Worm (Caenorhabditis elegans) whole organism, late embryonic: Measurements from ENCODE around the gene T27D12.1.

Experiments
- T23F11.4 ChIP-seq: fragments of 200-800 bp; sonication (Bioruptor generic); optimal IDR thresholded peaks from 2 replicates; lab custom pipeline; 2018; ENCODE audit warnings: mild to moderate bottlenecking, missing genetic modification characterization, missing compliant biosample characterization
- ama-1 ChIP-seq: fragments of 150-350 bp; optimal IDR thresholded peaks from 2 replicates; lab custom pipeline; 2014
- ceh-45 ChIP-seq: fragments of 200-800 bp; sonication (Bioruptor generic); IDR thresholded peaks from 2 replicates; pipeline ENCODE4 v1.3.6; 2022; ENCODE audit warnings: missing genetic modification reagents, missing genetic modification characterization, missing compliant biosample characterization
- eyg-1 ChIP-seq: sonication (generic microtip); optimal IDR thresholded peaks from 2 replicates; lab custom pipeline; 2016; ENCODE audit warnings: missing genotype, missing genetic modification characterization, missing compliant biosample characterization
- hlh-13 ChIP-seq: fragments of 200-800 bp; sonication (Bioruptor generic); optimal IDR thresholded peaks from 2 replicates; lab custom pipeline; 2018; ENCODE audit warnings: mild to moderate bottlenecking, missing genetic modification characterization, missing compliant biosample characterization
- lim-6 ChIP-seq: sonication (generic microtip); optimal IDR thresholded peaks from 2 replicates; lab custom pipeline; 2016; ENCODE audit warnings: missing genetic modification characterization, missing compliant biosample characterization
- pat-9 ChIP-seq: fragments of 200-800 bp; sonication (Bioruptor generic); optimal IDR thresholded peaks from 2 replicates; lab custom pipeline; 2018; ENCODE audit warnings: mild to moderate bottlenecking, missing genetic modification characterization, moderate library complexity, missing compliant biosample characterization
- rnt-1 ChIP-seq: sonication (generic microtip); optimal IDR thresholded peaks from 2 replicates; lab custom pipeline; 2016; ENCODE audit warnings: missing genetic modification characterization, missing compliant biosample characterization
- tbx-2 ChIP-seq: sonication (generic microtip); optimal IDR thresholded peaks from 2 replicates; lab custom pipeline; 2016; ENCODE audit warnings: missing genetic modification characterization, missing compliant biosample characterization
- unc-55 ChIP-seq: sonication (generic microtip); optimal IDR thresholded peaks from 2 replicates; lab custom pipeline; 2017; ENCODE audit warnings: missing biosample characterization, missing genetic modification reagents, missing genetic modification characterization
- zip-5 ChIP-seq: sonication (generic microtip); optimal IDR thresholded peaks from 2 replicates; lab custom pipeline; 2016; ENCODE audit warnings: missing genetic modification characterization, missing compliant biosample characterization
- ztf-16 ChIP-seq: sonication (generic microtip); optimal IDR thresholded peaks from 2 replicates; lab custom pipeline; 2017; ENCODE audit warnings: missing genetic modification characterization, missing compliant biosample characterization

DNA sequence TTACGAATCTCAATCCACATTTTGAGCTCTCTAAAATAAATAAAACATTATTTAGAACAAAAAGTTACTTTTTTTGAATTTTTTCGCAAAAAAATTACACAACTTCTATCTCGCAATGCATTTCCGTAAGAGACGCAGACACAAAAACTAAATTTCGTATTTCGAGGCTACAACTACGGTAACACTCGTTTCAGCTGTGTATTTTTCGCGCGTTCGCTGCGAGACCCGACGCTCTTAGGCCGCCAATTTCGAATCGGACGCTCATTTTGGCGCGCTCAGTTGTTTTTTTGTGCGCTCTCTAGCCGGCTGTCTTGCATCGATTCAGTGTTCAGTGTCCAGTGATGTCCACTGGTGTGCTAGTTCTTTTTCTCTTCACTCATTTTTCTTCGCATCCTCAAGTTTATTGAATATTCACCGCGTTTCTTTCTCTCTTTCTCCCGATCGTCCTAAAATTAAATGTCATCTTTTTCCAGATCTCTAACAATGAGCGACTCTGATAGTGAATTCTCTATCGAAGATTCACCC, 32.3 kb downstream of the T27D12.1 start, which contains the start of the genes npp-3 and top-2:
- TF ChIP-seq ama-1 (lab: Kevin White, UChicago) (no peak), ceh-45 (no peak), ztf-16 (tag; lab: Kevin White, UChicago) (no peak), lim-6 (tag; lab: Kevin White, UChicago) (no peak), rnt-1 (no peak), T23F11.4 (GFP tag; lab: Kevin White, UChicago) (no peak), pat-9 (no peak), zip-5 (no peak), unc-55 (GFP tag; lab: Kevin White, UChicago) (peak; percentile 74), tbx-2 (tag; lab: Kevin White, UChicago) (peak; percentile 59), eyg-1 (tag; lab: Kevin White, UChicago) (no peak), hlh-13 (GFP tag; lab: Kevin White, UChicago) (no peak)
